Worm (Caenorhabditis elegans) whole organism, L4 larva: ENCODE results near the gene Y66A7A.4.

Experiments used
- F26F4.8 ChIP-seq: fragments of 200-800 bp; sonication (Bioruptor generic); conservative IDR thresholded peaks from 2 replicates; pipeline ENCODE4 v1.3.6; 2022; ENCODE audit warnings: missing genetic modification characterization, missing compliant biosample characterization
- F37D6.2 ChIP-seq: sonication (generic microtip); optimal IDR thresholded peaks from 2 replicates; lab custom pipeline; 2016; ENCODE audit warnings: mild to moderate bottlenecking, missing genetic modification characterization, missing compliant biosample characterization
- T20F7.1 ChIP-seq: fragments of 200-800 bp; sonication (Bioruptor generic); optimal IDR thresholded peaks from 2 replicates; lab custom pipeline; 2018; ENCODE audit warnings: mild to moderate bottlenecking, missing genetic modification characterization, missing compliant biosample characterization
- Y105C5A.15 ChIP-seq: fragments of 200-800 bp; sonication (Bioruptor generic); IDR thresholded peaks from 2 replicates; pipeline ENCODE4 v1.3.6; 2022; ENCODE audit warnings: missing genetic modification characterization, missing compliant biosample characterization
- ZK546.5 ChIP-seq, 2 experiments: sonication (generic microtip); optimal IDR thresholded peaks; 2 replicates each; lab custom pipeline; 2017; ENCODE audit warnings: missing biosample characterization in 2 of 2, missing genetic modification characterization in 2 of 2
- ama-1 ChIP-seq: fragments of 150-350 bp; optimal IDR thresholded peaks from 2 replicates; lab custom pipeline; 2014; ENCODE audit warnings: inconsistent platforms, mixed read lengths
- arid-1 ChIP-seq: fragments of 200-800 bp; sonication (Bioruptor generic); conservative IDR thresholded peaks from 2 replicates; pipeline ENCODE4 v1.3.6; 2022; ENCODE audit warnings: missing genetic modification reagents, missing genetic modification characterization, missing compliant biosample characterization
- attf-4 ChIP-seq: sonication (generic microtip); optimal IDR thresholded peaks from 3 replicates; lab custom pipeline; 2017; ENCODE audit warnings: missing biosample characterization, missing genetic modification characterization
- ceh-44 ChIP-seq: fragments of 200-800 bp; sonication (Bioruptor generic); IDR thresholded peaks from 2 replicates; pipeline ENCODE4 v1.3.6; 2022; ENCODE audit warnings: missing genetic modification reagents, missing genetic modification characterization, missing compliant biosample characterization
- dmd-6 ChIP-seq: fragments of 200-800 bp; sonication (Bioruptor generic); IDR thresholded peaks from 2 replicates; pipeline ENCODE4 v1.3.6; 2022; ENCODE audit warnings: missing genetic modification reagents, missing genetic modification characterization, missing compliant biosample characterization
- dmd-8 ChIP-seq: fragments of 200-800 bp; sonication (Bioruptor generic); IDR thresholded peaks from 2 replicates; pipeline ENCODE4 v1.3.6; 2022; ENCODE audit warnings: missing genetic modification characterization, missing compliant biosample characterization
- dmd-9 ChIP-seq: fragments of 200-800 bp; sonication (Bioruptor generic); IDR thresholded peaks from 2 replicates; pipeline ENCODE4 v1.3.6; 2022; ENCODE audit warnings: missing genetic modification reagents, missing genetic modification characterization, missing compliant biosample characterization
- dpl-1 ChIP-seq: fragments of 150-350 bp; optimal IDR thresholded peaks from 2 replicates; lab custom pipeline; 2014; ENCODE audit warnings: missing biosample characterization, missing genetic modification reagents, missing genetic modification characterization
- duxl-1 ChIP-seq: sonication (generic microtip); optimal IDR thresholded peaks from 2 replicates; lab custom pipeline; 2016; ENCODE audit warnings: mild to moderate bottlenecking, missing genetic modification characterization, moderate library complexity, missing compliant biosample characterization; ENCODE audit not compliant: poor library complexity
- egl-27 ChIP-seq: sonication (generic microtip); optimal IDR thresholded peaks from 3 replicates; lab custom pipeline; 2017; ENCODE audit warnings: missing biosample characterization, missing genetic modification reagents, missing genetic modification characterization
- egl-43 ChIP-seq: fragments of 200-800 bp; sonication (Bioruptor generic); IDR thresholded peaks from 2 replicates; pipeline ENCODE4 v1.3.6; 2022; ENCODE audit warnings: missing genetic modification reagents, missing genetic modification characterization, missing compliant biosample characterization
- fkh-10 ChIP-seq: fragments of 150-350 bp; optimal IDR thresholded peaks from 2 replicates; lab custom pipeline; 2014; ENCODE audit warnings: missing biosample characterization, missing genetic modification reagents, missing genetic modification characterization
- lin-38 ChIP-seq: fragments of 200-800 bp; sonication (Bioruptor generic); IDR thresholded peaks from 2 replicates; pipeline ENCODE4 v1.3.6; 2022; ENCODE audit warnings: missing genetic modification reagents, missing genetic modification characterization, missing compliant biosample characterization
- lsy-2 ChIP-seq, 2 experiments: fragments of 150-350 bp in 1 of 2; sonication (generic microtip) in 1 of 2; optimal IDR thresholded peaks; 2 replicates each; lab custom pipeline; 2014 to 2017; ENCODE audit warnings: missing biosample characterization in 2 of 2, missing genetic modification characterization in 2 of 2
- madf-5 ChIP-seq, 2 experiments: fragments of 200-800 bp; sonication (Bioruptor generic); IDR thresholded peaks; 2 replicates each; pipeline ENCODE4 v1.3.6; 2022; ENCODE audit warnings: missing compliant biosample characterization in 2 of 2, missing genetic modification characterization in 2 of 2
- mdl-1 ChIP-seq, 2 experiments: fragments of 150-350 bp in 1 of 2; sonication (generic microtip) in 1 of 2; optimal IDR thresholded peaks; 2 replicates each; lab custom pipeline; 2014 to 2017; ENCODE audit warnings: missing biosample characterization in 2 of 2, missing genetic modification characterization in 2 of 2
- mes-2 ChIP-seq: sonication (generic microtip); optimal IDR thresholded peaks from 2 replicates; lab custom pipeline; 2016; ENCODE audit warnings: missing genotype, mild to moderate bottlenecking, missing genetic modification characterization, missing compliant biosample characterization; ENCODE audit not compliant: poor library complexity, severe bottlenecking
- mxl-3 ChIP-seq: fragments of 200-800 bp; sonication (Bioruptor generic); optimal IDR thresholded peaks from 2 replicates; lab custom pipeline; 2018; ENCODE audit warnings: mild to moderate bottlenecking, missing genetic modification characterization, missing compliant biosample characterization
- nhr-41 ChIP-seq: fragments of 200-800 bp; sonication (Bioruptor generic); IDR thresholded peaks from 2 replicates; pipeline ENCODE4 v1.3.6; 2022; ENCODE audit warnings: missing genetic modification reagents, missing genetic modification characterization, missing compliant biosample characterization
- nhr-42 ChIP-seq: fragments of 200-800 bp; sonication (Bioruptor generic); IDR thresholded peaks from 2 replicates; pipeline ENCODE4 v1.3.6; 2022; ENCODE audit warnings: missing genetic modification characterization, missing compliant biosample characterization
- nhr-48 ChIP-seq: sonication (generic microtip); optimal IDR thresholded peaks from 2 replicates; lab custom pipeline; 2016; ENCODE audit warnings: mild to moderate bottlenecking, missing genetic modification characterization, missing compliant biosample characterization
- pha-4 ChIP-seq, 2 experiments: fragments of 150-350 bp in 1 of 2; fragments of 200-800 bp in 1 of 2; sonication (Bioruptor generic) in 1 of 2; IDR thresholded peaks in 1 of 2; optimal IDR thresholded peaks in 1 of 2; 2 replicates each; pipeline versions ENCODE4 v1.3.6 to Lab custom; 2014 to 2022; ENCODE audit warnings: missing genetic modification characterization in 2 of 2, missing genetic modification reagents in 2 of 2, missing biosample characterization in 1 of 2, missing compliant biosample characterization in 1 of 2
- php-3 ChIP-seq: fragments of 200-800 bp; sonication (Bioruptor generic); IDR thresholded peaks from 2 replicates; pipeline ENCODE4 v1.3.6; 2022; ENCODE audit warnings: missing genetic modification reagents, missing genetic modification characterization, missing compliant biosample characterization
- rbr-2 ChIP-seq: sonication (generic microtip); optimal IDR thresholded peaks from 2 replicates; lab custom pipeline; 2016; ENCODE audit warnings: missing genotype, missing genetic modification characterization, missing compliant biosample characterization
- set-16 ChIP-seq: fragments of 200-800 bp; sonication (Bioruptor generic); IDR thresholded peaks from 2 replicates; pipeline ENCODE4 v1.3.6; 2022; ENCODE audit warnings: missing genetic modification reagents, missing genetic modification characterization, missing compliant biosample characterization
- snpc-1.2 ChIP-seq: fragments of 200-800 bp; sonication (Bioruptor generic); IDR thresholded peaks from 2 replicates; pipeline ENCODE4 v1.3.6; 2022; ENCODE audit warnings: missing genetic modification reagents, missing genetic modification characterization, missing compliant biosample characterization
- snpc-4 ChIP-seq: fragments of 150-350 bp; optimal IDR thresholded peaks from 2 replicates; lab custom pipeline; 2014; ENCODE audit warnings: missing biosample characterization, missing genetic modification characterization
- tra-1 ChIP-seq: fragments of 200-800 bp; sonication (Bioruptor generic); IDR thresholded peaks from 2 replicates; pipeline ENCODE4 v1.3.6; 2022; ENCODE audit warnings: missing genetic modification reagents, missing genetic modification characterization, missing compliant biosample characterization
- zag-1 ChIP-seq: fragments of 150-350 bp; optimal IDR thresholded peaks from 2 replicates; lab custom pipeline; 2014; ENCODE audit warnings: missing biosample characterization, missing genetic modification characterization
- zip-11 ChIP-seq: fragments of 200-800 bp; sonication (Bioruptor generic); IDR thresholded peaks from 2 replicates; pipeline ENCODE4 v1.3.6; 2022; ENCODE audit warnings: missing genetic modification characterization, missing compliant biosample characterization
- ztf-11 ChIP-seq: fragments of 150-350 bp; optimal IDR thresholded peaks from 2 replicates; lab custom pipeline; 2014; ENCODE audit warnings: missing biosample characterization, missing genetic modification characterization

Y66A7A.4 gene

DNA sequence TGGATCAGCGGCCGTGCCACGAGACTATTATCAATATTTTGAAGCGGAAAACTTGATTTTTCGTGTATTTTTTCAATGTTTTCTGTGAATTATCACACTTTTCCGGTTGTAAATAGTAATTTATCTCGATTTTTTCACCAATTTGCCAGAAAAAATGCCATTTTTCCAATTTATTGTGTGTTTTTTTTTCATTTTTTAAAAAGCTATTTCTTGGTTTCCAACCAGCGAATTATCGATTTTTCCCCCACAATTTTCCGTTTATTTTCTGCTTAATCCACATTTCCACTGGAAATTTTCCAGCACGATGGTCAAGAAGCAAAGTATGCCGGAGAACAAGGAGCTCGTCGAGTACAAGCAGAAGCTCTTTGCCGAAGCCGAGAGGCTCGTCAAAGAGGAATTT, 44.6 kb upstream of the Y66A7A.4 start, which contains the start of gene psme-3:
Gene psme-3 (plus strand): TSS at position 301 of the 400 bp plus-strand sequence.
- TF ChIP-seq ama-1 (peak; percentile 3), mdl-1 (tag; optimal IDR thresholded peaks at IDR 0.05; lab: Kevin White, UChicago) (no peak)

DNA sequence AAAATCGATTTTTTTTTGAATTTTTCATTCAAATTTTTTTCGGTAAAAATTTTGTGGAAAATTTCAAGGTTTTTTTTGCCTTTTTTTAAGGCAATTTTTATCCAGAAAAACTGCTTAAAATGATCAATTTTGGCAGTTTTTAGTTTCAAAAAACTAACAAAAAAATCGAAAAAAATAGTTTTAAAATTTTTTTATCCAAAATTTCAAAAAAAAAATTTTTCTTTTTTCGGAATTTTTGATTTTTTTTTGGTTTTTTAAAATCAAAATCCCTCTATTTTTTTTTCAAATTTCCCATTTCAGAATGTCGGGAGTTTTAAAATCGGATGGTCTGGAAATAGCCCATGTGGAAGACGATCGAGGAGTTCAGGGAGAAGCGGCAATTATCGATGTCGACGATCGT, 38.5 kb upstream of the Y66A7A.4 start, which contains the start of gene Y66D12A.8:
Gene Y66D12A.8 (plus strand): TSS at position 301 of the 400 bp plus-strand sequence.
- TF ChIP-seq zag-1 (no peak), egl-27 (tag; lab: Kevin White, UChicago) (no peak), madf-5 (GFP tag; IDR thresholded peaks at IDR 0.05; lab: Robert Waterston, UW) (no peak), egl-43 (no peak)

DNA sequence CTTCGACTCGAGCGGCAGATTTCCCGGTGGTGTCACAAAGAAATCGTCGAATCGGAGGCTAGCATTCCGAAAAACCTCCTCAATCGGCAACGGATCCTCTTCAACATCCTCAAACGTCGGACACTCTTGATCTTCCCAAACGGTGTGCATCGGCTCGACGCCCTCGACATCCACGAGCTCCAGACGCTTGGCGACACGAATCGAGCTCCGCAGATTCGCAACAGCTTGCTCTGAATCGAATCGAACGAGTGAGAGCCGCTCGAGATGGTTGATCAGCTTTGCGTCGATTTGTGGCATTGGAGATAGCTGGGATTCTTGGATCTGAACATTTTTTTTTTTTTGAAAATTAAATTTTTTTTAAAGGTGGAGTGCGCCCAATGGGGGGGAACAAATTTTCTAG, 33.0 kb upstream of the Y66A7A.4 start:
- TF ChIP-seq rbr-2 (tag; lab: Kevin White, UChicago) (no peak), F26F4.8 (GFP tag; lab: Robert Waterston, UW) (no peak), nhr-48 (tag; lab: Kevin White, UChicago) (no peak), tra-1 (GFP tag; lab: Robert Waterston, UW) (no peak), fkh-10 (GFP tag; lab: Kevin White, UChicago) (no peak), egl-43 (peak; percentile 53; the same call in 1 of the 2 replicates), nhr-41 (no peak), attf-4 (no peak), duxl-1 (tag; lab: Kevin White, UChicago) (no peak), zag-1 (no peak), snpc-1.2 (GFP tag; lab: Robert Waterston, UW) (no peak), set-16 (GFP tag; lab: Robert Waterston, UW) (peak; percentile 73), dmd-9 (0 out of 2 replicates have a peak, but pooled peaks have one; percentile 19), dmd-6 (GFP tag; lab: Robert Waterston, UW) (no peak), arid-1 (GFP tag; lab: Robert Waterston, UW) (no peak), php-3 (GFP tag; lab: Robert Waterston, UW) (no peak), ceh-44 (GFP tag; lab: Robert Waterston, UW) (no peak), ztf-11 (tag; lab: Kevin White, UChicago) (no peak), ZK546.5 (tag; optimal IDR thresholded peaks at IDR 0.05; lab: Kevin White, UChicago) (no peak), mxl-3 (GFP tag; lab: Kevin White, UChicago) (no peak)

DNA sequence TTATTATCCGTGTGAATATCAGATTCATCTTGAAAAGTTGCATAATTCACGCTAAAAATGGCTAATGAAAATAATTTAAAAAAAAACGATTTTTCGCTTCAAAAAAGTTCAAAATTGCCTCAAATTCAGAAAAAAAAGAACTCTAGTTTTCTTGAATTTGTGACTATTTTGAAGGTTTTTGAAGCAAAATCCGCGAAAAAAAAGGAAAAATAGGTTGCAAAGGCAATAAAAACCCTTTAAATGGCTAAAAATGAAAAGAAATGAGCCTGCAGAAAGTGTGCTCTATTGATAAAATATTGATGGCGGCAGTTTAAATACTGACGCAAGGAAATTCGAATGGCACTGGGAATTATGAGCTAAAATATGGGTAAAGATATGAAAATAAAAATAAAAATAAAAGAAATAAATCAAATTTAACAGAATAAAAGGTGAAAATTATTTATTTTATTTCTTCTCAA, 31.9 kb upstream of the Y66A7A.4 start, which contains the start of gene Y66D12A.7:
Gene Y66D12A.7 (minus strand): TSS at position 51 of the 458 bp plus-strand sequence.
- TF ChIP-seq nhr-42 (GFP tag; lab: Robert Waterston, UW): no peak
- peak; percentile 50 for TF ChIP-seq mes-2
- TF ChIP-seq dmd-8: no peak
- TF ChIP-seq zip-11 (GFP tag; lab: Robert Waterston, UW): no peak
- peak; percentile 79 for TF ChIP-seq dpl-1
- TF ChIP-seq pha-4 (GFP tag; IDR thresholded peaks at IDR 0.05; lab: Robert Waterston, UW): no peak
- no peak for TF ChIP-seq pha-4 (tag; optimal IDR thresholded peaks at IDR 0.05; lab: Kevin White, UChicago)
- no peak for TF ChIP-seq Y105C5A.15 (GFP tag; lab: Robert Waterston, UW)
- no peak for TF ChIP-seq F37D6.2 (tag; lab: Kevin White, UChicago)
- peak; percentile 78 for TF ChIP-seq lin-38 (GFP tag; lab: Robert Waterston, UW)
- TF ChIP-seq snpc-4: no peak
- peak in 1 of 2 experiments; percentile 48 for TF ChIP-seq lsy-2 (tag; optimal IDR thresholded peaks at IDR 0.05; lab: Kevin White, UChicago)
- TF ChIP-seq T20F7.1 (GFP tag; lab: Kevin White, UChicago): no peak
